Fruit fly (Drosophila melanogaster) Kc167 (cell line): ENCODE data around the gene Osi7.

Source experiments
- h ChIP-seq: fragments of >200 bp; optimal IDR thresholded peaks from 3 replicates; lab custom pipeline; 2018; ENCODE audit warnings: missing external identifiers
- insv ChIP-seq: fragments of >200 bp; optimal IDR thresholded peaks from 3 replicates; lab custom pipeline; 2018; ENCODE audit warnings: missing external identifiers
- psq ChIP-seq: fragments of >200 bp; optimal IDR thresholded peaks from 2 replicates; lab custom pipeline; 2017; ENCODE audit warnings: missing external identifiers

dm6 chr3R:6240263-6240662 lies 8.5 kb upstream of the Osi7 start:
- TF ChIP-seq h (lab: Kevin White, UChicago) (no peak), psq (lab: Kevin White, UChicago) (no peak), insv (lab: Kevin White, UChicago) (no peak)
